Worm (Caenorhabditis elegans): Measurements from ENCODE around the gene Y39D8A.1.

ce11 chrV:449685-450084, 31.2 kb downstream of the Y39D8A.1 start, which contains the start of gene M02H5.8:
- no peak for TF ChIP-seq elt-1 (tag; optimal IDR thresholded peaks at IDR 0.05; ENCODE audit: borderline replicate concordance, insufficient read depth)
- TF ChIP-seq sptf-1 (tag; optimal IDR thresholded peaks at IDR 0.05), result no peak
- no peak for TF ChIP-seq nhr-28 (tag; optimal IDR thresholded peaks at IDR 0.05)
- TF ChIP-seq cnd-1 (tag; optimal IDR thresholded peaks at IDR 0.05), result no peak
- no peak for TF ChIP-seq mab-5 (tag; optimal IDR thresholded peaks at IDR 0.05)
- TF ChIP-seq nhr-12 (tag; optimal IDR thresholded peaks at IDR 0.05), result no peak
- TF ChIP-seq flh-1 (GFP tag; optimal IDR thresholded peaks at IDR 0.05), result no peak
- no peak for TF ChIP-seq lin-13 (tag; optimal IDR thresholded peaks at IDR 0.05)
- no peak for TF ChIP-seq pha-4 (tag; optimal IDR thresholded peaks at IDR 0.05)
- no peak for TF ChIP-seq zip-8 (tag; optimal IDR thresholded peaks at IDR 0.05)
- no peak for TF ChIP-seq snpc-4 (tag; optimal IDR thresholded peaks at IDR 0.05)
- TF ChIP-seq ztf-11 (tag; optimal IDR thresholded peaks at IDR 0.05), result no peak
